Worm (Caenorhabditis elegans) whole organism, L1 larva: ENCODE measurements around the gene bicd-1.

Experiments used
- alr-1 ChIP-seq: fragments of 200-800 bp; sonication (Bioruptor generic); optimal IDR thresholded peaks from 2 replicates; lab custom pipeline; 2018; ENCODE audit warnings: borderline replicate concordance, mild to moderate bottlenecking, missing genetic modification characterization, missing compliant biosample characterization
- mdl-1 ChIP-seq, 2 experiments: fragments of 150-350 bp; optimal IDR thresholded peaks; 2 replicates each; lab custom pipeline; 2014 to 2017; ENCODE audit warnings: missing biosample characterization in 2 of 2, missing genetic modification characterization in 2 of 2, inconsistent platforms in 1 of 2
- swsn-7 ChIP-seq: sonication (generic microtip); optimal IDR thresholded peaks from 2 replicates; lab custom pipeline; 2016; ENCODE audit warnings: missing genetic modification characterization, missing compliant biosample characterization
- zag-1 ChIP-seq: fragments of 150-350 bp; optimal IDR thresholded peaks from 2 replicates; lab custom pipeline; 2014; ENCODE audit warnings: missing biosample characterization, missing genetic modification characterization

DNA sequence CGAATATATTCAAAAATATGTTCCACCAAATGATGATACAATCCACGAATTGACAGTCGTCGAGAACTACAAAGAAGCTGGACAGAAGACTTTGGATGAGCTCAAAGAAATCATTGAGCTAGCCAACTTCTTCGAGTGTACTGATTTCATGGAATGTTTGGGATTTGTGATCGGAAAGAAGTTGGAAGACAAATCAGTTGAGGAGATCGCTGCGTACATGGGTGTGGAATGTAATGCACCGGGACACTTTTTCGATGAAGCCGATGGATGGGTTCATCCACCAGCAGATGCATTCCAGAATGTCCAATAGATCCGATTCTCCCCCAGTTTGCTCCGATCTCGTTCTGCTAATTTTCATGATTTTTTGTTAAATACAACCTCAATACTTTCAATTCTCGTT is 31.4 kb upstream of the bicd-1 start:
- no peak for TF ChIP-seq swsn-7 (tag; lab: Kevin White, UChicago)
- TF ChIP-seq zag-1: no peak
- TF ChIP-seq mdl-1 (tag; optimal IDR thresholded peaks at IDR 0.05; lab: Kevin White, UChicago): no peak
- no peak for TF ChIP-seq alr-1 (tag; lab: Kevin White, UChicago)
